Fruit fly (Drosophila melanogaster): ENCODE measurements around the gene CG16815.

DNA sequence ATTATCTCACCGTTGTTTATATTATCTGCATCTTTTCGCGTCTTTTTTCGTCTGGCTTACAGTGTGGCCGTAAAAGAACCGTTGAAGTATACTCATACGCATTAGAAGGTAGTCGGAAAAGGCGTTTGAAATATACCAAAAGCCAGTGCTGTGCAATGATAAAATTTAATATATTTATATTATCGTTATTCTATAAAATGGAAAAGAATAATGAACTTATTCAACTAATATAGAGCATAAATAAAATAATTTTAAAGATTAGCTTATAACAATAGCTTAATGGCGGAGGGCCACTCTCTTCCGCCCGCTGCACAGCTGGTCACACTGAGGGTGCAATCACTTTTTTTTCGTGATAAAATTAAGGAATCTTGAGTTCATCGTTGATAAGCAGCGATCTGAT is 37.7 kb upstream of the CG16815 start, which contains the start of the genes CG16974 and Edem2:
- TF ChIP-seq CG17806 (tag; optimal IDR thresholded peaks at IDR 0.05) (no peak), CG8159 (tag; optimal IDR thresholded peaks at IDR 0.05) (no peak), CG14655 (GFP tag; optimal IDR thresholded peaks at IDR 0.05) (no peak), Snoo (tag; optimal IDR thresholded peaks at IDR 0.05) (peak; percentile 53), Pif1A (GFP tag; optimal IDR thresholded peaks at IDR 0.05) (no peak), CG9948 (tag; optimal IDR thresholded peaks at IDR 0.05) (no peak), CG15710 (tag; optimal IDR thresholded peaks at IDR 0.05) (peak; percentile 56), rn (GFP tag; IDR thresholded peaks at IDR 0.05) (peak; percentile 42; the same call in 1 of the 2 replicates), Ets98B (GFP tag; IDR thresholded peaks at IDR 0.05) (peak; percentile 60), CG10348 (GFP tag; IDR thresholded peaks at IDR 0.05) (no peak)
